Worm (Caenorhabditis elegans) whole organism, late embryonic: ENCODE data around the gene F09G2.2.

Source experiments
- Y22D7AL.16 ChIP-seq: sonication (generic microtip); optimal IDR thresholded peaks from 2 replicates; lab custom pipeline; 2016; ENCODE audit warnings: missing genetic modification characterization, missing compliant biosample characterization
- lin-11 ChIP-seq: fragments of 200-800 bp; sonication (Bioruptor generic); optimal IDR thresholded peaks from 2 replicates; lab custom pipeline; 2018; ENCODE audit warnings: mild to moderate bottlenecking, missing genetic modification characterization, missing compliant biosample characterization
- pha-4 ChIP-seq: fragments of 150-350 bp; optimal IDR thresholded peaks from 2 replicates; lab custom pipeline; 2018; ENCODE audit warnings: missing biosample characterization, missing genetic modification reagents, missing genetic modification characterization
- pqm-1 ChIP-seq: sonication (generic microtip); optimal IDR thresholded peaks from 2 replicates; lab custom pipeline; 2016; ENCODE audit warnings: missing genetic modification characterization, missing compliant biosample characterization

DNA sequence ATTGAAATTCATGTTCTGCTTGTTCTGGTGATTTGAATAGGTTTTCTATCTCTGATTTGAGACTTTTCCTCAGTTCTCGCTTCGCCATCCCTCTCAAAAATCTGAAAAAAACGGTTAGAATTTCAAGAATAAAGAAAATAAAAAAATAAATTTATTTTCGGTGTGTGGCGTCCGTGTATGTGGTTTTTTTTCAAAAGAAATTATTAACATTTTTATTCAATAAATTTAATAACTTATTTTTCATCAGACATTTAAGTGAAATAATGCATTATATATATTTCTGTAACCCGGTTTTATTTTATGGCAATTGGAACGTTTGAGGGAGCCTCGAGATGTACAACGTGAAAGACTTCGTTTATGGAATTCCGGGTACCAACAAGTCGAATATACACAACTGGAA, 38.0 kb downstream of the F09G2.2 start, which contains the start of gene C05C8.5:
- TF ChIP-seq pqm-1 = no peak
- no peak for TF ChIP-seq pha-4 (tag; lab: Kevin White, UChicago)
- TF ChIP-seq Y22D7AL.16 = no peak
- no peak for TF ChIP-seq lin-11 (tag; lab: Kevin White, UChicago)
